Worm (Caenorhabditis elegans) whole organism, L3 larva: ENCODE data around the gene ncx-7.

Source experiments
- aly-2 ChIP-seq: fragments of 150-350 bp; optimal IDR thresholded peaks from 2 replicates; lab custom pipeline; 2014; ENCODE audit warnings: missing biosample characterization, missing genetic modification characterization
- ama-1 ChIP-seq: fragments of 150-350 bp; optimal IDR thresholded peaks from 2 replicates; lab custom pipeline; 2018
- pha-4 ChIP-seq: fragments of 150-350 bp; optimal IDR thresholded peaks from 2 replicates; lab custom pipeline; 2014; ENCODE audit warnings: missing biosample characterization, missing genetic modification reagents, missing genetic modification characterization

DNA sequence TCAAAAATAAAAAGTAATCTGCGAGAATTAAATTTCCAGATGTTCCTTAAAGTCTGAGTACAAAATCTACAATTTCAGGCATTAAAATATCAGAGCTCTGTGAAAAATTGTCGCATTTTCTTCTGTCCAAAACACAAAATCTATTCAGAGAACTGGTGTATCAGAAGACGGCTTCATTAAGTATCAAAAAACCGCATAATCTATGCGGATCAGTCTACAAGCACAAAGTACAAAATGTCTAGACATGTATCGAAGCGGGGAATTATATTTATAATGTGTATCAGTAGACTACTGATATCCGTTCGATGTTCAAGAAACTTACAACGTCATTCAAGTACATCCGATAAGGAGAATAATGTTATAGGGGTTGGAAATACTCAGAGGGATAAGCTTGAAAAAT, 50.5 kb downstream of the ncx-7 start:
- TF ChIP-seq pha-4 (tag; lab: Kevin White, UChicago): no peak
- TF ChIP-seq ama-1: no peak
- no peak for TF ChIP-seq aly-2
